Fruit fly (Drosophila melanogaster) whole organism, embryonic: ENCODE results near the gene PsGEF.

Source experiments
- Asciz ChIP-seq: fragments of 200-800 bp; sonication (Bioruptor generic); optimal IDR thresholded peaks from 2 replicates; lab custom pipeline; 2017; ENCODE audit warnings: missing biosample characterization, mild to moderate bottlenecking, missing genetic modification characterization, missing genetic modification reagents
- B-H1 ChIP-seq: fragments of 200-800 bp; sonication (Bioruptor generic); IDR thresholded peaks from 3 replicates; pipeline ENCODE4 v1.3.6; 2022; ENCODE audit warnings: missing biosample characterization, missing genetic modification characterization
- CG10267 ChIP-seq: fragments of 200-800 bp; sonication (Bioruptor generic); optimal IDR thresholded peaks from 2 replicates; lab custom pipeline; 2018; ENCODE audit warnings: missing biosample characterization, mild to moderate bottlenecking, missing genetic modification characterization, moderate library complexity
- CG10654 ChIP-seq: fragments of 200-800 bp; sonication (Bioruptor generic); optimal IDR thresholded peaks from 2 replicates; lab custom pipeline; 2016; ENCODE audit warnings: missing biosample characterization, missing genetic modification characterization
- CG11093 ChIP-seq: fragments of 200-800 bp; sonication (Bioruptor generic); IDR thresholded peaks from 3 replicates; pipeline ENCODE4 v1.3.6; 2022; ENCODE audit warnings: missing biosample characterization, missing genetic modification characterization
- CG11560 ChIP-seq: fragments of 200-800 bp; sonication (Bioruptor generic); IDR thresholded peaks from 3 replicates; pipeline ENCODE4 v1.3.6; 2022; ENCODE audit warnings: missing biosample characterization, missing genetic modification characterization
- CG11696 ChIP-seq: fragments of 200-800 bp; sonication (Bioruptor generic); IDR thresholded peaks from 2 replicates; pipeline ENCODE4 v1.3.6; 2022; ENCODE audit warnings: missing biosample characterization, missing genetic modification characterization
- CG1233 ChIP-seq: fragments of 200-800 bp; sonication (Bioruptor generic); optimal IDR thresholded peaks from 4 replicates; lab custom pipeline; 2018; ENCODE audit warnings: missing biosample characterization, mild to moderate bottlenecking, missing genetic modification characterization
- CG15073 ChIP-seq: fragments of 200-800 bp; sonication (Bioruptor generic); optimal IDR thresholded peaks from 2 replicates; lab custom pipeline; 2016; ENCODE audit warnings: missing biosample characterization, missing genetic modification characterization
- CG15269 ChIP-seq: fragments of 200-800 bp; sonication (Bioruptor generic); optimal IDR thresholded peaks from 2 replicates; lab custom pipeline; 2018; ENCODE audit warnings: missing biosample characterization, mild to moderate bottlenecking, missing genetic modification characterization, moderate library complexity
- CG16779 ChIP-seq: fragments of 200-800 bp; sonication (Bioruptor generic); IDR thresholded peaks from 2 replicates; pipeline ENCODE4 v1.3.6; 2022; ENCODE audit warnings: missing biosample characterization, missing genetic modification characterization
- CG1832 ChIP-seq: fragments of 200-800 bp; sonication (Bioruptor generic); optimal IDR thresholded peaks from 2 replicates; lab custom pipeline; 2017; ENCODE audit warnings: missing biosample characterization, mild to moderate bottlenecking, missing genetic modification characterization, inconsistent platforms
- CG2116 ChIP-seq: fragments of 200-800 bp; sonication (Bioruptor generic); optimal IDR thresholded peaks from 3 replicates; lab custom pipeline; 2018; ENCODE audit warnings: missing biosample characterization, mild to moderate bottlenecking, missing genetic modification characterization
- CG2199 ChIP-seq: fragments of 200-800 bp; sonication (Bioruptor generic); IDR thresholded peaks from 3 replicates; pipeline ENCODE4 v1.3.6; 2022; ENCODE audit warnings: missing biosample characterization, missing genetic modification characterization
- CG31388 ChIP-seq: fragments of 200-800 bp; sonication (Bioruptor generic); optimal IDR thresholded peaks from 2 replicates; lab custom pipeline; 2016; ENCODE audit warnings: missing biosample characterization, missing genetic modification characterization
- CG4820 ChIP-seq: fragments of 200-800 bp; sonication (Bioruptor generic); optimal IDR thresholded peaks from 3 replicates; lab custom pipeline; 2016; ENCODE audit warnings: missing biosample characterization, missing genetic modification characterization
- CG5180 ChIP-seq: fragments of 200-800 bp; sonication (Bioruptor generic); optimal IDR thresholded peaks from 3 replicates; lab custom pipeline; 2017; ENCODE audit warnings: missing biosample characterization, missing genetic modification characterization, mild to moderate bottlenecking, moderate library complexity, missing genetic modification reagents
- CG6175 ChIP-seq: fragments of 200-800 bp; sonication (Bioruptor generic); IDR thresholded peaks from 3 replicates; pipeline ENCODE4 v1.3.6; 2022; ENCODE audit warnings: missing biosample characterization, missing genetic modification characterization
- CG6654 ChIP-seq: fragments of 200-800 bp; sonication (Bioruptor generic); optimal IDR thresholded peaks from 2 replicates; lab custom pipeline; 2017; ENCODE audit warnings: missing biosample characterization, mild to moderate bottlenecking, missing genetic modification characterization
- CG7987 ChIP-seq: fragments of 200-800 bp; sonication (Bioruptor generic); optimal IDR thresholded peaks from 2 replicates; lab custom pipeline; 2018; ENCODE audit warnings: missing biosample characterization, mild to moderate bottlenecking, missing genetic modification characterization, moderate library complexity
- CG8765 ChIP-seq: fragments of 200-800 bp; sonication (Bioruptor generic); IDR thresholded peaks from 2 replicates; pipeline ENCODE4 v1.3.6; 2022; ENCODE audit warnings: missing biosample characterization, missing genetic modification characterization
- CG9932 ChIP-seq: fragments of 200-800 bp; sonication (Bioruptor generic); IDR thresholded peaks from 2 replicates; pipeline ENCODE4 v1.3.6; 2022; ENCODE audit warnings: missing biosample characterization, missing genetic modification characterization
- HHEX ChIP-seq: fragments of 200-800 bp; sonication (Bioruptor generic); optimal IDR thresholded peaks from 3 replicates; lab custom pipeline; 2017; ENCODE audit warnings: missing biosample characterization, mild to moderate bottlenecking, missing genetic modification characterization, missing genetic modification reagents
- HLH54F ChIP-seq: fragments of 200-800 bp; sonication (Bioruptor generic); optimal IDR thresholded peaks from 3 replicates; lab custom pipeline; 2016; ENCODE audit warnings: missing biosample characterization, missing genetic modification characterization
- Hey ChIP-seq: fragments of 200-800 bp; sonication (Bioruptor generic); optimal IDR thresholded peaks from 3 replicates; lab custom pipeline; 2018; ENCODE audit warnings: missing biosample characterization, mild to moderate bottlenecking, missing genetic modification characterization
- HmgZ ChIP-seq: fragments of 200-800 bp; sonication (Bioruptor generic); optimal IDR thresholded peaks from 2 replicates; lab custom pipeline; 2018; ENCODE audit warnings: missing biosample characterization, mild to moderate bottlenecking, missing genetic modification characterization
- Hmr ChIP-seq: fragments of 200-800 bp; sonication (Bioruptor generic); optimal IDR thresholded peaks from 3 replicates; lab custom pipeline; 2017; ENCODE audit warnings: mild to moderate bottlenecking, missing biosample characterization, missing genetic modification reagents, missing genetic modification characterization
- Hsf ChIP-seq: fragments of 200-800 bp; sonication (Bioruptor generic); optimal IDR thresholded peaks from 3 replicates; lab custom pipeline; 2016; ENCODE audit warnings: missing biosample characterization, missing genetic modification characterization
- MBD-R2 ChIP-seq: fragments of 200-800 bp; sonication (Bioruptor generic); IDR thresholded peaks from 2 replicates; pipeline ENCODE4 v1.3.6; 2022; ENCODE audit warnings: missing biosample characterization, missing genetic modification characterization
- MTF-1 ChIP-seq: fragments of 200-800 bp; sonication (Bioruptor generic); optimal IDR thresholded peaks from 2 replicates; lab custom pipeline; 2018; ENCODE audit warnings: missing biosample characterization, mild to moderate bottlenecking, missing genetic modification characterization, borderline replicate concordance
- Meics ChIP-seq: fragments of 200-800 bp; sonication (Bioruptor generic); optimal IDR thresholded peaks from 2 replicates; lab custom pipeline; 2017; ENCODE audit warnings: missing biosample characterization, mild to moderate bottlenecking, missing genetic modification characterization
- amos ChIP-seq: fragments of 200-800 bp; sonication (Bioruptor generic); IDR thresholded peaks from 2 replicates; pipeline ENCODE4 v1.3.6; 2022; ENCODE audit warnings: missing biosample characterization, missing genetic modification characterization; ENCODE audit not compliant: partially characterized antibody
- ci ChIP-seq: fragments of 200-800 bp; sonication (Bioruptor generic); IDR thresholded peaks from 3 replicates; pipeline ENCODE4 v1.3.6; 2022; ENCODE audit warnings: missing biosample characterization, missing genetic modification characterization
- dati ChIP-seq: fragments of 200-800 bp; sonication (Bioruptor generic); IDR thresholded peaks from 2 replicates; pipeline ENCODE4 v1.3.6; 2022; ENCODE audit warnings: missing biosample characterization, missing genetic modification characterization
- disco-r ChIP-seq: fragments of 200-800 bp; sonication (Bioruptor generic); optimal IDR thresholded peaks from 2 replicates; lab custom pipeline; 2016; ENCODE audit warnings: missing biosample characterization, missing genetic modification characterization
- esg ChIP-seq: fragments of 200-800 bp; sonication (Bioruptor generic); conservative IDR thresholded peaks from 2 replicates; pipeline ENCODE4 v1.3.6; 2022; ENCODE audit warnings: missing biosample characterization, missing genetic modification characterization
- fd96Cb ChIP-seq: fragments of 200-800 bp; sonication (Bioruptor generic); optimal IDR thresholded peaks from 2 replicates; lab custom pipeline; 2018; ENCODE audit warnings: missing biosample characterization, mild to moderate bottlenecking, missing genetic modification characterization, moderate library complexity
- ftz-f1 ChIP-seq: fragments of 200-800 bp; sonication (Bioruptor generic); optimal IDR thresholded peaks from 2 replicates; lab custom pipeline; 2016; ENCODE audit warnings: missing biosample characterization, missing genetic modification characterization
- gem ChIP-seq: fragments of 200-800 bp; sonication (Bioruptor generic); optimal IDR thresholded peaks from 2 replicates; lab custom pipeline; 2019; ENCODE audit warnings: missing biosample characterization, mild to moderate bottlenecking, missing genetic modification characterization, moderate library complexity
- gsb ChIP-seq: fragments of 200-800 bp; sonication (Bioruptor generic); IDR thresholded peaks from 2 replicates; pipeline ENCODE4 v1.3.6; 2022; ENCODE audit warnings: missing biosample characterization, missing genetic modification characterization
- gsb-n ChIP-seq: fragments of 200-800 bp; sonication (Bioruptor generic); optimal IDR thresholded peaks from 3 replicates; lab custom pipeline; 2018; ENCODE audit warnings: missing biosample characterization, mild to moderate bottlenecking, missing genetic modification characterization
- jigr1 ChIP-seq: fragments of 200-800 bp; sonication (Bioruptor generic); IDR thresholded peaks from 3 replicates; pipeline ENCODE4 v1.3.6; 2022; ENCODE audit warnings: missing biosample characterization, missing genetic modification characterization
- lmd ChIP-seq: fragments of 200-800 bp; sonication (Bioruptor generic); IDR thresholded peaks from 2 replicates; pipeline ENCODE4 v1.3.6; 2022; ENCODE audit warnings: missing biosample characterization, missing genetic modification characterization
- nmo ChIP-seq: fragments of 200-800 bp; sonication (Bioruptor generic); optimal IDR thresholded peaks from 2 replicates; lab custom pipeline; 2018; ENCODE audit warnings: missing biosample characterization, mild to moderate bottlenecking, missing genetic modification characterization, moderate library complexity
- scrt ChIP-seq: fragments of 200-800 bp; sonication (Bioruptor generic); optimal IDR thresholded peaks from 2 replicates; lab custom pipeline; 2018; ENCODE audit warnings: missing biosample characterization, mild to moderate bottlenecking, missing genetic modification characterization, moderate library complexity
- ssp ChIP-seq: fragments of 200-800 bp; sonication (Bioruptor generic); IDR thresholded peaks from 2 replicates; pipeline ENCODE4 v1.3.6; 2022; ENCODE audit warnings: missing biosample characterization, missing genetic modification characterization
- tap ChIP-seq: fragments of 200-800 bp; optimal IDR thresholded peaks from 3 replicates; lab custom pipeline; 2019; ENCODE audit warnings: missing biosample characterization, mild to moderate bottlenecking, missing genetic modification characterization, moderate library complexity
- toy ChIP-seq: fragments of 200-800 bp; sonication (Bioruptor generic); IDR thresholded peaks from 2 replicates; pipeline ENCODE4 v1.3.6; 2022; ENCODE audit warnings: missing biosample characterization, missing genetic modification characterization
- unc-4 ChIP-seq: fragments of 200-800 bp; sonication (Bioruptor generic); IDR thresholded peaks from 2 replicates; pipeline ENCODE4 v1.3.6; 2022; ENCODE audit warnings: missing biosample characterization, missing genetic modification characterization; ENCODE audit not compliant: partially characterized antibody
- vnd ChIP-seq: fragments of 200-800 bp; sonication (Bioruptor generic); IDR thresholded peaks from 3 replicates; pipeline ENCODE4 v1.3.6; 2022; ENCODE audit warnings: missing biosample characterization, missing genetic modification characterization; ENCODE audit not compliant: partially characterized antibody

Gene PsGEF

DNA sequence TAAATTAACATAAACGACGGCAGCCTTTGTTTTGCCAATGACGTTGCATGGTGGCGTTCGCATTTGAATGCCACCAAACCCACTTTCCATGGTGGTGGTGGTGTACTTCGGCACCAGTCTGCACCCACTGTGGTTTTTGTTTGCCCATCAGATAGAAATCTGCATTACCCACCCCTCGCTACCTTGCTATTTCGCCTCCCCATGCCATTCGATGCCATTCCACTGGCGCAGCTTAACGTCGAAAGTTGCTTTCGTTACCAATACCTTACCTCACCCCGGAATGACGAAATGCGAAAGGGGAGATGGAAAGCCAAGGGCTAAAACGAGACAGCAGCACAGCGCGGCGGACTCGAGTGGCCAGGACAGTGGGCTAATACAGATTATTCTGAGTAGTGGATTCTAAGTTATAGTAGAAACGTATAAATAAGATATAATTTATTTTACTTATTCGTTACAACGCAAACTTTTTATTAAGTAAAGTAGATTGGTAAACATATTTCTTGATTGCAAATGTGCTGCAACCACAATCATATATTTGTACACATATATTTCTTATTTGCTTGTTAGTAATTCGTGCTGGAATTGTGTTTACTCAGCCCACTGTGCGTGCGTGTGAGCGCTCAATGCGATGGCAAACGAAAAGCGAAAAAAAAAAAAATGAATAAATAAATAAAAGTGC, 8.9 kb upstream of the PsGEF start (continued):
- TF ChIP-seq toy (GFP tag; lab: Robert Waterston, UW) (no peak), gsb (GFP tag; lab: Robert Waterston, UW) (no peak), CG1832 (GFP tag; lab: Kevin White, UChicago) (peak; percentile 31), CG4820 (GFP tag; lab: Kevin White, UChicago) (peak; percentile 20), vnd (0 out of 3 replicates have a peak, but pooled peaks have one; percentile 24), CG11093 (no peak), gem (tag; lab: Kevin White, UChicago) (peak; percentile 74), esg (GFP tag; lab: Robert Waterston, UW) (no peak), fd96Cb (tag; lab: Kevin White, UChicago) (peak; percentile 64), CG10654 (GFP tag; lab: Kevin White, UChicago) (no peak), Hmr (GFP tag; lab: Kevin White, UChicago) (no peak), HHEX (GFP tag; lab: Kevin White, UChicago) (no peak), scrt (GFP tag; lab: Kevin White, UChicago) (no peak), ssp (GFP tag; lab: Robert Waterston, UW) (0 out of 2 replicates have a peak, but pooled peaks have one; percentile 11), CG5180 (GFP tag; lab: Kevin White, UChicago) (peak; percentile 10), CG10267 (tag; lab: Kevin White, UChicago) (peak; percentile 49), CG9932 (GFP tag; lab: Robert Waterston, UW) (no peak), ftz-f1 (GFP tag; lab: Kevin White, UChicago) (no peak), CG2116 (GFP tag; lab: Kevin White, UChicago) (no peak), Hsf (GFP tag; lab: Kevin White, UChicago) (peak; percentile 40), disco-r (no peak), MTF-1 (no peak), CG8765 (GFP tag; lab: Robert Waterston, UW) (no peak), dati (GFP tag; lab: Robert Waterston, UW) (no peak), CG31388 (no peak), unc-4 (GFP tag; lab: Robert Waterston, UW) (no peak), HLH54F (no peak), Meics (GFP tag; lab: Kevin White, UChicago) (peak; percentile 47), CG15073 (GFP tag; lab: Kevin White, UChicago) (no peak), CG6175 (GFP tag; lab: Robert Waterston, UW) (no peak), CG2199 (GFP tag; lab: Robert Waterston, UW) (no peak), ci (GFP tag; lab: Robert Waterston, UW) (peak; percentile 45; the same call in 1 of the 3 replicates), CG15269 (tag; lab: Kevin White, UChicago) (peak; percentile 44), CG11696 (GFP tag; lab: Robert Waterston, UW) (no peak), Asciz (GFP tag; lab: Kevin White, UChicago) (peak; percentile 56), nmo (GFP tag; lab: Kevin White, UChicago) (peak; percentile 77), B-H1 (GFP tag; lab: Robert Waterston, UW) (no peak), HmgZ (tag; lab: Kevin White, UChicago) (no peak), jigr1 (GFP tag; lab: Robert Waterston, UW) (no peak), CG1233 (peak; percentile 7), gsb-n (tag; lab: Kevin White, UChicago) (peak; percentile 54), CG16779 (GFP tag; lab: Robert Waterston, UW) (no peak), amos (GFP tag; lab: Robert Waterston, UW) (no peak), MBD-R2 (GFP tag; lab: Robert Waterston, UW) (no peak), CG6654 (no peak), CG7987 (GFP tag; lab: Kevin White, UChicago) (no peak), tap (tag; lab: Kevin White, UChicago) (peak; percentile 28), Hey (tag; lab: Kevin White, UChicago) (no peak), CG11560 (tag; lab: Robert Waterston, UW) (no peak), lmd (peak; percentile 29; the same call in 1 of the 2 replicates)
